Fruit fly (Drosophila melanogaster): ENCODE data around the gene Cpr62Ba.

DNA sequence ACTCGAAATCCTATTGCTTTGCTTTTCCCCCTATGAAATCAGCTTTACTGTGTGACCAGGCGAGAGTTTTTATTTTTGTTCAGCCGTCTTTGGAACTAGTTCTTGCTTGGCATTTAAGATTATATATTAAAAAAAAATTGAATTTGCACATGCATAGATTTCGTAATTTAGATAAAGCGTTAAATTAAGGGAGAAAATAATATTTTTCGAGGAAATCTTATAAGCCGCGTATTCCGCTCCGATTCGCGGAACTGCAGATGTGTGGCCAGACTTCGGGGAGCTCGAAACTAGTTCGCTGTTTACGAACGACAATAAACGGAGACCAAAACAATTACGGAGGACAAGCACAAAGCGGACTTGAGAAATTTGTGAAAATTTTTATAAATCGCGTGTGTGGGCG, 28.8 kb downstream of the Cpr62Ba start, which contains the start of the genes JTBR and CG42676:
- TF ChIP-seq CG8478 (optimal IDR thresholded peaks at IDR 0.05) (no peak), CTCF (optimal IDR thresholded peaks at IDR 0.05) (no peak)
